Fruit fly (Drosophila melanogaster): Measurements from ENCODE around the gene CG12213.
A peak's percentile ranks its signal among the peaks of the same experiment; 100 is the strongest.

Gene CG12213

DNA sequence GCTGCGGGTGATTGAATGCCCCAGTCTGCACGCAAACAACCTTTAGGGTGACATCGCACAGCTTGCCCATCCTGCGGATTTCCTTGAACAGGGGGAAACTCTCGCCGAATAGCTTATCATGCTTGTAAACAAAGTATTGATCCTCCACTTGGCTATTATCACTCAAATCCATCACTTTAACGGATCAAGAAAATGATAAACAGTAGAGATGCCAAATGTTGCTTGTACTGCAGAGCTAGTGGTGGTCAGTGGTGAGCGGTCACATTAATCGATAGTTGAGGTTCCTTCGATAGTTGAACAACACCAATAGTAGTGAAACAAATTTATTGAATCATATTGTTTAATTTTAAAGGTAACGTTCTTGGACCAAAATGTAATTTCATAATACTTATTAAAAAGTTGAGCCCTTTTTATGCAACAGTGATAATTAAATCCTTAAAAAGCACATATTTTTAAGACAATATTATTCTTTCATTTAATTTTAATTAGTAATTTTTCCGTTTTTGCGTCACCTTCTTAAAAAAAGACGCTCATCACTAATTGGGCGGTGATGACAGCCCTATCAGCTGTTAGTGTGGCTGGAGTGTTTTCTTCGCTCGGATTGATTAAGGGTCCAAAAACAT lies 42.8 kb upstream of the CG12213 start, which contains the start of the genes KLHL18 and GCC185 (continued):
- TF ChIP-seq Eip75B (GFP tag; optimal IDR thresholded peaks at IDR 0.05), result no peak
- TF ChIP-seq CG11762 (GFP tag; optimal IDR thresholded peaks at IDR 0.05; ENCODE audit: insufficient read depth), result peak; percentile 59
- TF ChIP-seq CG31627 (GFP tag; optimal IDR thresholded peaks at IDR 0.05), result peak; percentile 88
- TF ChIP-seq achi (GFP tag; optimal IDR thresholded peaks at IDR 0.05), result peak; percentile 77
- peak; percentile 49 for TF ChIP-seq dac (GFP tag; optimal IDR thresholded peaks at IDR 0.05)
- no peak; the same call in 2 of the 3 replicates for TF ChIP-seq CG6163 (GFP tag; IDR thresholded peaks at IDR 0.05)
- TF ChIP-seq acj6 (GFP tag; optimal IDR thresholded peaks at IDR 0.05), result peak; percentile 83
- TF ChIP-seq esn (GFP tag; optimal IDR thresholded peaks at IDR 0.05), result peak; percentile 87
- TF ChIP-seq Hr4 (GFP tag; optimal IDR thresholded peaks at IDR 0.05), result peak; percentile 83
- TF ChIP-seq CG10669 (GFP tag; optimal IDR thresholded peaks at IDR 0.05), result peak; percentile 61
- TF ChIP-seq ss (GFP tag; optimal IDR thresholded peaks at IDR 0.05), result no peak
- peak; percentile 83 for TF ChIP-seq Smox (GFP tag; optimal IDR thresholded peaks at IDR 0.05)
- TF ChIP-seq topi (GFP tag; optimal IDR thresholded peaks at IDR 0.05), result peak; percentile 80
- no peak for TF ChIP-seq Sox102F (GFP tag; optimal IDR thresholded peaks at IDR 0.05)
- TF ChIP-seq net (GFP tag; optimal IDR thresholded peaks at IDR 0.05), result peak; percentile 49
- TF ChIP-seq lz (GFP tag; optimal IDR thresholded peaks at IDR 0.05), result peak; percentile 88
- TF ChIP-seq spab (GFP tag; optimal IDR thresholded peaks at IDR 0.05), result peak; percentile 38
- peak; percentile 74 for TF ChIP-seq Lpt (GFP tag; optimal IDR thresholded peaks at IDR 0.05)
- no peak for TF ChIP-seq CG6854 (GFP tag; optimal IDR thresholded peaks at IDR 0.05)
- peak; percentile 37 for TF ChIP-seq CG6808 (GFP tag; optimal IDR thresholded peaks at IDR 0.05)
- TF ChIP-seq vri (GFP tag; optimal IDR thresholded peaks at IDR 0.05), result no peak
- TF ChIP-seq Gug (GFP tag; IDR thresholded peaks at IDR 0.05), result peak; percentile 61
- peak; percentile 88 for TF ChIP-seq OdsH (GFP tag; optimal IDR thresholded peaks at IDR 0.05)
- peak; percentile 27 for TF ChIP-seq fd59A (GFP tag; optimal IDR thresholded peaks at IDR 0.05)
- TF ChIP-seq fd85E (GFP tag; optimal IDR thresholded peaks at IDR 0.05), result no peak
- TF ChIP-seq CG10631 (GFP tag; optimal IDR thresholded peaks at IDR 0.05), result peak; percentile 91

DNA sequence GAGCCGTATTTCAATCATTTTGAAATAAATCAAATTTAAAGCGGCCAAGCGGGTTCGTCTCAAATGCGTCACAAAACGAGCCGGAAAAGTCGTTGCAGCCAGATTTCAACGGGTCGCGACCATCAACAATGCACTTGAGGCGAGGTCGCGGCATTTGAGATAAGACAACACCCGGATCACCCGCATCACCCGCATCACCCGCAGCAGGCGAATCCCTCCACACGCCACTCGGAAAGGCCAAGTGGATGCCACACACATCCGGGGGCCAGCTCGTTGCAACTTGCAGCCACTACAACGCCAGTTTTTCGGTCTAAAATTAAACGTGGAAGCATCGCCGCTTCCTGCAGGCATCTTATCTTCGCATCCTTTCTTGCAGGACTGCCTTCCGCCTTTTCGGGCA lies 38.9 kb upstream of the CG12213 start:
- no peak for TF ChIP-seq Hr38 (GFP tag; optimal IDR thresholded peaks at IDR 0.05)
- 0 out of 3 replicates have a peak, but pooled peaks have one; percentile 30 for TF ChIP-seq CG6163 (GFP tag; IDR thresholded peaks at IDR 0.05)
- peak; percentile 64 for TF ChIP-seq svp (GFP tag)

DNA sequence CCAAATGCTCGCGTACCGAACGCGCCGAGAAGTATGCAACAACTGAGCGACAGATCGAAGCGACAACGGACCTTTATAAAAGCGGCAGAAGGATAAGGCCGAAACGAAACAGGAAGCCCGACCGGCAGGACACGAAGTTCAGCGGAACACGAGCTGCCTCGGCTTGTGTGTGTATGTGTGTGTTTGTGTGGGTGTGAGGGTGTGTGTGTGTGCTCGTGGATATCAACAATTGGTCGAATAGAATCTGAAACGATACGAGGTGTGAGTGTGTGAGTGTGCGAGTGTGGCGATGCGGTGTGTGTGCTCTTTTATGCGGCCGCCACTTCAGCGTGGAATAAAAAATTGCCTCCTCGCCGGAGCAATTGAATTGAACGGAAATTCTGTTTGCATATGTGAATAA lies 37.9 kb upstream of the CG12213 start, which contains the start of gene Tk:
TSS of gene Tk (minus strand) at position 57 of the 400 bp plus-strand sequence.
- no peak for TF ChIP-seq CG16779 (tag; optimal IDR thresholded peaks at IDR 0.05)
- TF ChIP-seq CG11294 (GFP tag; IDR thresholded peaks at IDR 0.05), result no peak
- no peak for TF ChIP-seq Sox14 (GFP tag; optimal IDR thresholded peaks at IDR 0.05)
- TF ChIP-seq spab (GFP tag; optimal IDR thresholded peaks at IDR 0.05), result no peak
- no peak for TF ChIP-seq dsx (GFP tag; optimal IDR thresholded peaks at IDR 0.05; ENCODE audit: poor library complexity, severe bottlenecking)
- TF ChIP-seq Lpt (GFP tag; optimal IDR thresholded peaks at IDR 0.05), result no peak
- no peak for TF ChIP-seq CG31627 (GFP tag; optimal IDR thresholded peaks at IDR 0.05)
- TF ChIP-seq eg (GFP tag; IDR thresholded peaks at IDR 0.05), result no peak
- no peak for TF ChIP-seq Hr38 (GFP tag; optimal IDR thresholded peaks at IDR 0.05)
- no peak for TF ChIP-seq vri (GFP tag; optimal IDR thresholded peaks at IDR 0.05)
- TF ChIP-seq CG11762 (GFP tag; optimal IDR thresholded peaks at IDR 0.05; ENCODE audit: insufficient read depth), result no peak
- TF ChIP-seq CG32006 (GFP tag; optimal IDR thresholded peaks at IDR 0.05), result no peak

DNA sequence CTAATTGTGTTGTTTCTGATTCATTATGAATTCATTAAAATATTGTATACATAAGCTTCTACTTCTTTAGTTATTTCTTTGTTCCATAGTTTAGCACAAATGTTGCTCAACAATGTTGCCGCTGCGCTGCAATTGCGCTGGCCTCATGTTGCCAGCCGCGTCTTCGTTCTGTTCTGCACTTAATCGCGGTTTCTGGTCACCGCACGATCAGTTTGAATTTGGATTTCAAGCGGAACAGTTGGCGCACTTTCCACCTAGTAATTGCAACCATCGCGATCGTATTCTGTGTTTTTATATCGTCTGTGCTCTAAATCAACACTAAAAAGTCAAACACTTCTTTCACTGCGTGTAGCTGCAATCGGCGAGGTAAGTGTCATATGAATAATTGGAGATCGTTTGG lies 31.6 kb upstream of the CG12213 start, which contains the start of gene Ect3:
TSS of gene Ect3 (plus strand) at position 205 of the 400 bp plus-strand sequence.
- TF ChIP-seq Eip78C (GFP tag), result peak; percentile 47
- no peak for TF ChIP-seq Smox (GFP tag; optimal IDR thresholded peaks at IDR 0.05)
- TF ChIP-seq cyc (GFP tag; optimal IDR thresholded peaks at IDR 0.05), result no peak

Data from whole organism, prepupa.